Fruit fly (Drosophila melanogaster) whole organism, embryonic: ENCODE measurements around the gene CG10347.

Experiments used
- Aef1 ChIP-seq: fragments of 200-800 bp; sonication (Bioruptor generic); IDR thresholded peaks from 3 replicates; pipeline ENCODE4 v1.3.6; 2022; ENCODE audit warnings: missing biosample characterization, missing genetic modification characterization
- CG10431 ChIP-seq: fragments of 200-800 bp; sonication (Bioruptor generic); optimal IDR thresholded peaks from 3 replicates; lab custom pipeline; 2018; ENCODE audit warnings: missing biosample characterization, mild to moderate bottlenecking, missing genetic modification characterization
- CG10462 ChIP-seq: fragments of 200-800 bp; sonication (Bioruptor generic); optimal IDR thresholded peaks from 2 replicates; lab custom pipeline; 2016; ENCODE audit warnings: missing biosample characterization, missing genetic modification characterization
- CG10654 ChIP-seq: fragments of 200-800 bp; sonication (Bioruptor generic); optimal IDR thresholded peaks from 2 replicates; lab custom pipeline; 2016; ENCODE audit warnings: missing biosample characterization, missing genetic modification characterization
- CG10979 ChIP-seq: fragments of 200-800 bp; sonication (Bioruptor generic); optimal IDR thresholded peaks from 2 replicates; lab custom pipeline; 2018; ENCODE audit warnings: missing biosample characterization, mild to moderate bottlenecking, missing genetic modification characterization, moderate library complexity
- CG12236 ChIP-seq: fragments of 200-800 bp; sonication (Bioruptor generic); optimal IDR thresholded peaks from 2 replicates; lab custom pipeline; 2016; ENCODE audit warnings: missing biosample characterization, missing genetic modification characterization
- CG13123 ChIP-seq: fragments of 200-800 bp; sonication (Bioruptor generic); optimal IDR thresholded peaks from 2 replicates; lab custom pipeline; 2016; ENCODE audit warnings: missing biosample characterization, missing genetic modification characterization
- CG13296 ChIP-seq: fragments of 200-800 bp; sonication (Bioruptor generic); optimal IDR thresholded peaks from 3 replicates; lab custom pipeline; 2018; ENCODE audit warnings: missing biosample characterization, mild to moderate bottlenecking, missing genetic modification characterization
- CG17328 ChIP-seq: fragments of 200-800 bp; sonication (Bioruptor generic); IDR thresholded peaks from 2 replicates; pipeline ENCODE4 v1.3.6; 2022; ENCODE audit warnings: missing biosample characterization, missing genetic modification characterization
- CG17361 ChIP-seq: fragments of 200-800 bp; sonication (Bioruptor generic); IDR thresholded peaks from 3 replicates; pipeline ENCODE4 v1.3.6; 2022; ENCODE audit warnings: missing biosample characterization, missing genetic modification characterization
- CG17802 ChIP-seq: fragments of 200-800 bp; sonication (Bioruptor generic); optimal IDR thresholded peaks from 2 replicates; lab custom pipeline; 2018; ENCODE audit warnings: missing biosample characterization, mild to moderate bottlenecking, missing genetic modification characterization, moderate library complexity
- CG17912 ChIP-seq: fragments of 200-800 bp; sonication (Bioruptor generic); optimal IDR thresholded peaks from 2 replicates; lab custom pipeline; 2018; ENCODE audit warnings: missing biosample characterization, mild to moderate bottlenecking, missing genetic modification characterization
- CG2678 ChIP-seq: fragments of 200-800 bp; sonication (Bioruptor generic); optimal IDR thresholded peaks from 3 replicates; lab custom pipeline; 2019; ENCODE audit warnings: missing biosample characterization, mild to moderate bottlenecking, missing genetic modification characterization, moderate library complexity
- CG30431 ChIP-seq: fragments of 200-800 bp; sonication (Bioruptor generic); optimal IDR thresholded peaks from 2 replicates; lab custom pipeline; 2017; ENCODE audit warnings: missing biosample characterization, missing genetic modification characterization
- CG4820 ChIP-seq: fragments of 200-800 bp; sonication (Bioruptor generic); optimal IDR thresholded peaks from 3 replicates; lab custom pipeline; 2016; ENCODE audit warnings: missing biosample characterization, missing genetic modification characterization
- CG5245 ChIP-seq: fragments of 200-800 bp; sonication (Bioruptor generic); optimal IDR thresholded peaks from 3 replicates; lab custom pipeline; 2016; ENCODE audit warnings: missing biosample characterization, missing genetic modification characterization
- CG7745 ChIP-seq: fragments of 200-800 bp; sonication (Bioruptor generic); optimal IDR thresholded peaks from 2 replicates; lab custom pipeline; 2018; ENCODE audit warnings: missing biosample characterization, mild to moderate bottlenecking, missing genetic modification characterization, moderate library complexity
- CG7839 ChIP-seq: fragments of 200-800 bp; sonication (Bioruptor generic); optimal IDR thresholded peaks from 3 replicates; lab custom pipeline; 2018; ENCODE audit warnings: missing biosample characterization, mild to moderate bottlenecking, missing genetic modification characterization, moderate library complexity
- CG8089 ChIP-seq: fragments of 200-800 bp; sonication (Bioruptor generic); optimal IDR thresholded peaks from 3 replicates; lab custom pipeline; 2016; ENCODE audit warnings: missing biosample characterization, missing genetic modification characterization
- CG9817 ChIP-seq: fragments of 200-800 bp; sonication (Bioruptor generic); optimal IDR thresholded peaks from 2 replicates; lab custom pipeline; 2018; ENCODE audit warnings: missing biosample characterization, mild to moderate bottlenecking, missing genetic modification characterization, moderate library complexity
- Eip74EF ChIP-seq, 2 experiments: fragments of 200-800 bp in 1 of 2; fragments of >200 bp in 1 of 2; sonication (Bioruptor generic) in 1 of 2; optimal IDR thresholded peaks; 2 replicates each; lab custom pipeline; 2017 to 2019; ENCODE audit warnings: missing biosample characterization in 2 of 2, missing genetic modification characterization in 2 of 2, mild to moderate bottlenecking in 1 of 2, moderate library complexity in 1 of 2
- Fer3 ChIP-seq: fragments of 200-800 bp; sonication (Bioruptor generic); optimal IDR thresholded peaks from 2 replicates; lab custom pipeline; 2018; ENCODE audit warnings: missing biosample characterization, mild to moderate bottlenecking, missing genetic modification characterization, moderate library complexity
- Hand ChIP-seq: fragments of 200-800 bp; sonication (Bioruptor generic); optimal IDR thresholded peaks from 2 replicates; lab custom pipeline; 2017; ENCODE audit warnings: mild to moderate bottlenecking, missing biosample characterization, missing genetic modification reagents, missing genetic modification characterization
- Hmr ChIP-seq: fragments of 200-800 bp; sonication (Bioruptor generic); optimal IDR thresholded peaks from 3 replicates; lab custom pipeline; 2017; ENCODE audit warnings: mild to moderate bottlenecking, missing biosample characterization, missing genetic modification reagents, missing genetic modification characterization
- Hr3 ChIP-seq: fragments of 200-800 bp; sonication (Bioruptor generic); optimal IDR thresholded peaks from 3 replicates; lab custom pipeline; 2016; ENCODE audit warnings: missing biosample characterization, missing genetic modification characterization
- Meics ChIP-seq: fragments of 200-800 bp; sonication (Bioruptor generic); optimal IDR thresholded peaks from 2 replicates; lab custom pipeline; 2017; ENCODE audit warnings: missing biosample characterization, mild to moderate bottlenecking, missing genetic modification characterization
- abd-A ChIP-seq: fragments of 200-800 bp; sonication (Bioruptor generic); optimal IDR thresholded peaks from 3 replicates; lab custom pipeline; 2019; ENCODE audit warnings: missing biosample characterization, mild to moderate bottlenecking, missing genetic modification characterization, moderate library complexity
- ash1 ChIP-seq: fragments of 200-800 bp; sonication (Bioruptor generic); optimal IDR thresholded peaks from 2 replicates; lab custom pipeline; 2018; ENCODE audit warnings: missing biosample characterization, mild to moderate bottlenecking, missing genetic modification characterization
- bbx ChIP-seq: fragments of 200-800 bp; sonication (Bioruptor generic); IDR thresholded peaks from 2 replicates; pipeline ENCODE4 v1.3.6; 2022; ENCODE audit warnings: missing biosample characterization, missing genetic modification characterization; ENCODE audit not compliant: partially characterized antibody
- cato ChIP-seq: fragments of 200-800 bp; sonication (Bioruptor generic); optimal IDR thresholded peaks from 2 replicates; lab custom pipeline; 2016; ENCODE audit warnings: missing biosample characterization, missing genetic modification characterization, borderline replicate concordance
- eve ChIP-seq, 2 experiments: fragments of >200 bp; optimal IDR thresholded peaks; 2 replicates each; lab custom pipeline; 2017; ENCODE audit warnings: missing biosample characterization in 2 of 2, missing genetic modification characterization in 2 of 2
- gce ChIP-seq: fragments of 200-800 bp; sonication (Bioruptor generic); IDR thresholded peaks from 3 replicates; pipeline ENCODE4 v1.3.6; 2022; ENCODE audit warnings: missing biosample characterization, missing genetic modification characterization
- h ChIP-seq: fragments of >200 bp; optimal IDR thresholded peaks from 2 replicates; lab custom pipeline; 2017
- her ChIP-seq: fragments of 200-800 bp; sonication (Bioruptor generic); optimal IDR thresholded peaks from 2 replicates; lab custom pipeline; 2016; ENCODE audit warnings: missing biosample characterization, missing genetic modification characterization
- inv ChIP-seq: fragments of 200-800 bp; sonication (Bioruptor generic); IDR thresholded peaks from 2 replicates; pipeline ENCODE4 v1.3.6; 2022; ENCODE audit warnings: missing biosample characterization, missing genetic modification characterization; ENCODE audit not compliant: partially characterized antibody
- kah ChIP-seq: fragments of 200-800 bp; sonication (Bioruptor generic); optimal IDR thresholded peaks from 2 replicates; lab custom pipeline; 2018; ENCODE audit warnings: missing biosample characterization, mild to moderate bottlenecking, missing genetic modification characterization
- kay ChIP-seq: fragments of 200-800 bp; sonication (Bioruptor generic); optimal IDR thresholded peaks from 2 replicates; lab custom pipeline; 2016; ENCODE audit warnings: missing biosample characterization, missing genetic modification characterization
- ken ChIP-seq: fragments of 200-800 bp; sonication (Bioruptor generic); IDR thresholded peaks from 3 replicates; pipeline ENCODE4 v1.3.6; 2022; ENCODE audit warnings: missing biosample characterization, missing genetic modification characterization
- klu ChIP-seq: fragments of 200-800 bp; sonication (Bioruptor generic); IDR thresholded peaks from 2 replicates; pipeline ENCODE4 v1.3.6; 2022; ENCODE audit warnings: missing biosample characterization, missing genetic modification characterization
- nmo ChIP-seq: fragments of 200-800 bp; sonication (Bioruptor generic); optimal IDR thresholded peaks from 2 replicates; lab custom pipeline; 2018; ENCODE audit warnings: missing biosample characterization, mild to moderate bottlenecking, missing genetic modification characterization, moderate library complexity
- org-1 ChIP-seq: fragments of 200-800 bp; sonication (Bioruptor generic); optimal IDR thresholded peaks from 2 replicates; lab custom pipeline; 2017; ENCODE audit warnings: missing biosample characterization, missing genetic modification characterization
- prd ChIP-seq, 3 experiments: fragments of >200 bp in 2 of 3; fragments of 200-800 bp in 1 of 3; sonication (Bioruptor generic) in 1 of 3; optimal IDR thresholded peaks in 2 of 3; IDR thresholded peaks in 1 of 3; 2 replicates in 2 of 3; 3 replicates in 1 of 3; pipeline versions ENCODE4 v1.3.6 to Lab custom; 2017 to 2022; ENCODE audit warnings: missing biosample characterization in 1 of 3, missing genetic modification characterization in 1 of 3
- psq ChIP-seq: fragments of 200-800 bp; sonication (Bioruptor generic); optimal IDR thresholded peaks from 2 replicates; lab custom pipeline; 2017; ENCODE audit warnings: missing biosample characterization, missing genetic modification characterization
- row ChIP-seq: fragments of 200-800 bp; sonication (Bioruptor generic); IDR thresholded peaks from 3 replicates; pipeline ENCODE4 v1.3.6; 2022; ENCODE audit warnings: missing biosample characterization, missing genetic modification characterization
- run ChIP-seq: fragments of 200-800 bp; sonication (Bioruptor generic); optimal IDR thresholded peaks from 3 replicates; lab custom pipeline; 2018; ENCODE audit warnings: missing biosample characterization, mild to moderate bottlenecking, missing genetic modification characterization
- sc ChIP-seq, 3 experiments: fragments of >200 bp in 2 of 3; fragments of 200-800 bp in 1 of 3; sonication (Bioruptor generic) in 1 of 3; optimal IDR thresholded peaks; 2 replicates in 2 of 3; 3 replicates in 1 of 3; lab custom pipeline; 2017; ENCODE audit warnings: mild to moderate bottlenecking in 1 of 3, missing biosample characterization in 1 of 3, missing genetic modification characterization in 1 of 3, missing genetic modification reagents in 1 of 3
- wdn ChIP-seq: fragments of 200-800 bp; sonication (Bioruptor generic); IDR thresholded peaks from 2 replicates; pipeline ENCODE4 v1.3.6; 2022; ENCODE audit warnings: missing biosample characterization, missing genetic modification characterization

Gene CG10347

dm6 chrX:11857522-11858438 is 3.0 kb upstream of the CG10347 start (continued):
- peak in 1 of 2 experiments; percentile 91 for TF ChIP-seq Eip74EF (GFP tag; optimal IDR thresholded peaks at IDR 0.05; lab: Kevin White, UChicago)
- peak; percentile 77 for TF ChIP-seq CG10979 (tag; lab: Kevin White, UChicago)
- peak; percentile 33 for TF ChIP-seq kay (GFP tag; lab: Kevin White, UChicago)
- TF ChIP-seq sc (optimal IDR thresholded peaks at IDR 0.05; lab: Kevin White, UChicago), result no peak
- TF ChIP-seq sc (GFP tag; optimal IDR thresholded peaks at IDR 0.05; lab: Kevin White, UChicago), result peak; percentile 55
- peak; percentile 90 for TF ChIP-seq nmo (GFP tag; lab: Kevin White, UChicago)
- peak; percentile 86 for TF ChIP-seq CG2678 (tag; lab: Kevin White, UChicago)
- TF ChIP-seq CG17912 (GFP tag; lab: Kevin White, UChicago), result peak; percentile 70
- no peak for TF ChIP-seq her (GFP tag; lab: Kevin White, UChicago)
- peak; percentile 68; the same call in 1 of the 3 replicates for TF ChIP-seq ken
- TF ChIP-seq CG17328 (GFP tag; lab: Robert Waterston, UW), result peak; percentile 72
- no peak for TF ChIP-seq wdn
- no peak for TF ChIP-seq psq (GFP tag; lab: Kevin White, UChicago)
- TF ChIP-seq Fer3 (tag; lab: Kevin White, UChicago), result peak; percentile 66
- TF ChIP-seq cato (GFP tag; lab: Kevin White, UChicago), result peak; percentile 29
- peak; percentile 91; the same call in 2 of the 3 replicates for TF ChIP-seq gce (GFP tag; lab: Robert Waterston, UW)
- no peak for TF ChIP-seq CG10431
- peak; percentile 49 for TF ChIP-seq CG9817 (tag; lab: Kevin White, UChicago)
- TF ChIP-seq inv (GFP tag; lab: Robert Waterston, UW), result no peak
- peak; percentile 79 for TF ChIP-seq row (GFP tag; lab: Robert Waterston, UW)
- peak; percentile 85 for TF ChIP-seq CG17361
- TF ChIP-seq run, result peak; percentile 10
- TF ChIP-seq CG8089 (GFP tag; lab: Kevin White, UChicago), result peak; percentile 26
- peak; percentile 66 for TF ChIP-seq org-1 (GFP tag; lab: Kevin White, UChicago)
- TF ChIP-seq CG5245 (GFP tag; lab: Kevin White, UChicago), result peak; percentile 65
- peak; percentile 67 for TF ChIP-seq klu (GFP tag; lab: Robert Waterston, UW)
- peak; percentile 22 for TF ChIP-seq Hr3 (GFP tag; lab: Kevin White, UChicago)
- TF ChIP-seq CG7839 (tag; lab: Kevin White, UChicago), result peak; percentile 91
- TF ChIP-seq kah (GFP tag; lab: Kevin White, UChicago), result peak; percentile 49
- TF ChIP-seq CG17802 (tag; lab: Kevin White, UChicago), result peak; percentile 40
- peak; percentile 68 for TF ChIP-seq CG4820 (GFP tag; lab: Kevin White, UChicago)
- no peak for TF ChIP-seq Hand (GFP tag; lab: Kevin White, UChicago)
- peak; percentile 22 for TF ChIP-seq CG12236 (GFP tag; lab: Kevin White, UChicago)
- TF ChIP-seq abd-A (tag; lab: Kevin White, UChicago), result no peak
- peak; percentile 27 for TF ChIP-seq CG13296 (GFP tag; lab: Kevin White, UChicago)
- peak; percentile 51 for TF ChIP-seq CG30431
- no peak for TF ChIP-seq CG13123
- TF ChIP-seq ash1 (GFP tag; lab: Kevin White, UChicago), result no peak
- no peak for TF ChIP-seq CG7745 (tag; lab: Kevin White, UChicago)
- TF ChIP-seq Hmr (GFP tag; lab: Kevin White, UChicago), result peak; percentile 40
- no peak for TF ChIP-seq eve (GFP tag; optimal IDR thresholded peaks at IDR 0.05; lab: Kevin White, UChicago)
- TF ChIP-seq CG10654 (GFP tag; lab: Kevin White, UChicago), result peak; percentile 34
- TF ChIP-seq Aef1 (GFP tag; lab: Robert Waterston, UW), result peak; percentile 34; the same call in 1 of the 3 replicates
- peak; percentile 51 for TF ChIP-seq Meics (GFP tag; lab: Kevin White, UChicago)
- TF ChIP-seq prd (optimal IDR thresholded peaks at IDR 0.05; lab: Kevin White, UChicago), result no peak
- TF ChIP-seq prd (GFP tag; IDR thresholded peaks at IDR 0.05; lab: Robert Waterston, UW), result peak; percentile 90
- TF ChIP-seq CG10462 (GFP tag; lab: Kevin White, UChicago), result peak; percentile 34
- no peak for TF ChIP-seq bbx (GFP tag; lab: Robert Waterston, UW)
- no peak for TF ChIP-seq h (lab: Kevin White, UChicago)
